Fruit fly (Drosophila melanogaster) S2 (cell line): ENCODE results near the gene CG12523.

ENCODE experiments used
- CG8478 ChIP-seq: fragments of >200 bp; optimal IDR thresholded peaks from 2 replicates; lab custom pipeline; 2018
- CTCF ChIP-seq, 2 experiments: fragments of >200 bp; optimal IDR thresholded peaks; 2 replicates each; lab custom pipeline; 2018

dm6 chr3L:10822364-10823231, 21.6 kb downstream of the CG12523 start:
- no peak for TF ChIP-seq CG8478
- TF ChIP-seq CTCF (optimal IDR thresholded peaks at IDR 0.05; lab: Kevin White, UChicago): no peak
